Worm (Caenorhabditis elegans): Measurements from ENCODE around the gene iars-1.

- no peak for TF ChIP-seq elt-3 (tag; optimal IDR thresholded peaks at IDR 0.05)
- no peak for TF ChIP-seq nhr-28 (tag; optimal IDR thresholded peaks at IDR 0.05)
Observed at ce11 chrIV:10388263-10388662, 19.9 kb downstream of the iars-1 start, which contains the start of gene R10H10.3.

Data from whole organism, mixed stage, embryonic.